Worm (Caenorhabditis elegans) whole organism, late embryonic: ENCODE results near the gene clec-37.

Experiments used
- C08G9.2 ChIP-seq: sonication (generic microtip); optimal IDR thresholded peaks from 2 replicates; lab custom pipeline; 2016; ENCODE audit warnings: mild to moderate bottlenecking, missing genetic modification characterization, moderate library complexity, missing compliant biosample characterization
- C38D4.7 ChIP-seq: fragments of 200-800 bp; sonication (Bioruptor generic); optimal IDR thresholded peaks from 2 replicates; lab custom pipeline; 2018; ENCODE audit warnings: mild to moderate bottlenecking, missing genetic modification characterization, moderate library complexity, missing compliant biosample characterization
- F13H6.1 ChIP-seq: sonication (generic microtip); optimal IDR thresholded peaks from 2 replicates; lab custom pipeline; 2016; ENCODE audit warnings: missing genetic modification characterization, missing compliant biosample characterization
- T23F11.4 ChIP-seq: fragments of 200-800 bp; sonication (Bioruptor generic); optimal IDR thresholded peaks from 2 replicates; lab custom pipeline; 2018; ENCODE audit warnings: mild to moderate bottlenecking, missing genetic modification characterization, missing compliant biosample characterization
- Y22D7AL.16 ChIP-seq: sonication (generic microtip); optimal IDR thresholded peaks from 2 replicates; lab custom pipeline; 2016; ENCODE audit warnings: missing genetic modification characterization, missing compliant biosample characterization
- ama-1 ChIP-seq: fragments of 150-350 bp; optimal IDR thresholded peaks from 2 replicates; lab custom pipeline; 2014
- ceh-18 ChIP-seq: sonication (generic microtip); optimal IDR thresholded peaks from 2 replicates; lab custom pipeline; 2016; ENCODE audit warnings: missing genetic modification characterization, missing compliant biosample characterization
- ceh-19 ChIP-seq: fragments of 200-800 bp; sonication (Bioruptor generic); optimal IDR thresholded peaks from 2 replicates; lab custom pipeline; 2018; ENCODE audit warnings: mild to moderate bottlenecking, missing genetic modification characterization, missing compliant biosample characterization
- ceh-2 ChIP-seq: sonication (generic microtip); optimal IDR thresholded peaks from 2 replicates; lab custom pipeline; 2016; ENCODE audit warnings: missing genotype, missing genetic modification characterization, missing compliant biosample characterization
- ceh-24 ChIP-seq: sonication (generic microtip); optimal IDR thresholded peaks from 2 replicates; lab custom pipeline; 2016; ENCODE audit warnings: mild to moderate bottlenecking, missing genetic modification characterization, missing compliant biosample characterization
- ceh-48 ChIP-seq: sonication (generic microtip); optimal IDR thresholded peaks from 2 replicates; lab custom pipeline; 2016; ENCODE audit warnings: missing genetic modification characterization, inconsistent platforms, missing compliant biosample characterization
- ceh-9 ChIP-seq: sonication (generic microtip); optimal IDR thresholded peaks from 2 replicates; lab custom pipeline; 2016; ENCODE audit warnings: mild to moderate bottlenecking, missing genetic modification characterization, inconsistent platforms, missing compliant biosample characterization
- che-1 ChIP-seq: sonication (generic microtip); optimal IDR thresholded peaks from 2 replicates; lab custom pipeline; 2016; ENCODE audit warnings: mild to moderate bottlenecking, missing genetic modification characterization, missing compliant biosample characterization
- dve-1 ChIP-seq: sonication (generic microtip); optimal IDR thresholded peaks from 2 replicates; lab custom pipeline; 2017; ENCODE audit warnings: antibody characterized with exemption, mild to moderate bottlenecking, missing genetic modification characterization, missing compliant biosample characterization
- elt-2 ChIP-seq: sonication (generic microtip); optimal IDR thresholded peaks from 2 replicates; lab custom pipeline; 2016; ENCODE audit warnings: missing genetic modification reagents, missing genetic modification characterization, missing compliant biosample characterization
- elt-4 ChIP-seq: sonication (generic microtip); optimal IDR thresholded peaks from 2 replicates; lab custom pipeline; 2016; ENCODE audit warnings: missing genetic modification characterization, missing compliant biosample characterization
- fax-1 ChIP-seq: sonication (generic microtip); optimal IDR thresholded peaks from 2 replicates; lab custom pipeline; 2016; ENCODE audit warnings: missing genotype, missing genetic modification characterization, missing compliant biosample characterization
- hlh-6 ChIP-seq: sonication (generic microtip); optimal IDR thresholded peaks from 2 replicates; lab custom pipeline; 2016; ENCODE audit warnings: missing genotype, missing genetic modification characterization, missing compliant biosample characterization
- lim-6 ChIP-seq: sonication (generic microtip); optimal IDR thresholded peaks from 2 replicates; lab custom pipeline; 2016; ENCODE audit warnings: missing genetic modification characterization, missing compliant biosample characterization
- lin-11 ChIP-seq: fragments of 200-800 bp; sonication (Bioruptor generic); optimal IDR thresholded peaks from 2 replicates; lab custom pipeline; 2018; ENCODE audit warnings: mild to moderate bottlenecking, missing genetic modification characterization, missing compliant biosample characterization
- nhr-11 ChIP-seq: fragments of 150-350 bp; optimal IDR thresholded peaks from 2 replicates; lab custom pipeline; 2014; ENCODE audit warnings: missing biosample characterization, missing genetic modification characterization
- nhr-232 ChIP-seq: sonication (generic microtip); optimal IDR thresholded peaks from 2 replicates; lab custom pipeline; 2016; ENCODE audit warnings: missing genetic modification characterization, missing compliant biosample characterization
- pat-9 ChIP-seq: fragments of 200-800 bp; sonication (Bioruptor generic); optimal IDR thresholded peaks from 2 replicates; lab custom pipeline; 2018; ENCODE audit warnings: mild to moderate bottlenecking, missing genetic modification characterization, moderate library complexity, missing compliant biosample characterization
- pax-1 ChIP-seq: fragments of 150-350 bp; optimal IDR thresholded peaks from 2 replicates; lab custom pipeline; 2014; ENCODE audit warnings: missing biosample characterization, missing genetic modification characterization
- pqm-1 ChIP-seq: sonication (generic microtip); optimal IDR thresholded peaks from 2 replicates; lab custom pipeline; 2016; ENCODE audit warnings: missing genetic modification characterization, missing compliant biosample characterization
- rnt-1 ChIP-seq: sonication (generic microtip); optimal IDR thresholded peaks from 2 replicates; lab custom pipeline; 2016; ENCODE audit warnings: missing genetic modification characterization, missing compliant biosample characterization
- sdc-2 ChIP-seq: sonication (generic microtip); optimal IDR thresholded peaks from 2 replicates; lab custom pipeline; 2016; ENCODE audit warnings: missing genotype, missing genetic modification characterization, missing compliant biosample characterization
- sox-2 ChIP-seq: fragments of 200-800 bp; sonication (Bioruptor generic); IDR thresholded peaks from 2 replicates; pipeline ENCODE4 v1.3.6; 2022; ENCODE audit warnings: missing genetic modification reagents, missing genetic modification characterization, missing compliant biosample characterization
- sox-4 ChIP-seq: sonication (generic microtip); optimal IDR thresholded peaks from 2 replicates; lab custom pipeline; 2017; ENCODE audit warnings: mild to moderate bottlenecking, missing genetic modification characterization, inconsistent platforms, missing compliant biosample characterization
- syd-9 ChIP-seq: sonication (generic microtip); optimal IDR thresholded peaks from 2 replicates; lab custom pipeline; 2016; ENCODE audit warnings: mild to moderate bottlenecking, missing genetic modification characterization, moderate library complexity, missing compliant biosample characterization
- tbx-2 ChIP-seq: sonication (generic microtip); optimal IDR thresholded peaks from 2 replicates; lab custom pipeline; 2016; ENCODE audit warnings: missing genetic modification characterization, missing compliant biosample characterization
- tbx-7 ChIP-seq: sonication (generic microtip); optimal IDR thresholded peaks from 2 replicates; lab custom pipeline; 2016; ENCODE audit warnings: missing genotype, missing genetic modification characterization, missing compliant biosample characterization
- ttx-3 ChIP-seq: sonication (generic microtip); optimal IDR thresholded peaks from 2 replicates; lab custom pipeline; 2016; ENCODE audit warnings: missing genetic modification reagents, missing genetic modification characterization, missing compliant biosample characterization
- unc-3 ChIP-seq, 2 experiments: fragments of 200-800 bp in 1 of 2; sonication (Bioruptor generic) in 1 of 2; sonication (generic microtip) in 1 of 2; conservative IDR thresholded peaks in 1 of 2; optimal IDR thresholded peaks in 1 of 2; 2 replicates each; pipeline versions ENCODE4 v1.3.6 to Lab custom; 2016 to 2022; ENCODE audit warnings: missing compliant biosample characterization in 2 of 2, missing genetic modification characterization in 2 of 2, missing genetic modification reagents in 1 of 2
- unc-42 ChIP-seq: sonication (generic microtip); optimal IDR thresholded peaks from 2 replicates; lab custom pipeline; 2016; ENCODE audit warnings: missing genotype, missing genetic modification characterization, missing compliant biosample characterization
- unc-55 ChIP-seq: sonication (generic microtip); optimal IDR thresholded peaks from 2 replicates; lab custom pipeline; 2017; ENCODE audit warnings: missing biosample characterization, missing genetic modification reagents, missing genetic modification characterization
- ztf-16 ChIP-seq: sonication (generic microtip); optimal IDR thresholded peaks from 2 replicates; lab custom pipeline; 2017; ENCODE audit warnings: missing genetic modification characterization, missing compliant biosample characterization

clec-37 gene

ce11 chrV:16852002-16852401 lies at the start of gene clec-37:
TSS of gene clec-37 (minus strand) at chrV:16852102.
- TF ChIP-seq T23F11.4 = no peak
- TF ChIP-seq sox-2 (GFP tag; lab: Robert Waterston, UW) = no peak
- TF ChIP-seq nhr-232 (tag; lab: Kevin White, UChicago) = no peak
- TF ChIP-seq elt-2 (tag; lab: Kevin White, UChicago) = no peak
- no peak for TF ChIP-seq ceh-24 (tag; lab: Kevin White, UChicago)
- TF ChIP-seq sox-4 (tag; lab: Kevin White, UChicago) = no peak

- TF ChIP-seq pat-9 (tag; lab: Kevin White, UChicago) (no peak), sdc-2 (no peak), ceh-48 (tag; lab: Kevin White, UChicago) (no peak), unc-55 (GFP tag; lab: Kevin White, UChicago) (no peak), ceh-9 (no peak), dve-1 (no peak), C08G9.2 (tag; lab: Kevin White, UChicago) (no peak)
These were observed 47.5 kb upstream of the clec-37 start, which contains the start of gene fbxa-45 for ce11 chrV:16899355-16899754. TSS of gene fbxa-45 (minus strand) at chrV:16899455.

DNA sequence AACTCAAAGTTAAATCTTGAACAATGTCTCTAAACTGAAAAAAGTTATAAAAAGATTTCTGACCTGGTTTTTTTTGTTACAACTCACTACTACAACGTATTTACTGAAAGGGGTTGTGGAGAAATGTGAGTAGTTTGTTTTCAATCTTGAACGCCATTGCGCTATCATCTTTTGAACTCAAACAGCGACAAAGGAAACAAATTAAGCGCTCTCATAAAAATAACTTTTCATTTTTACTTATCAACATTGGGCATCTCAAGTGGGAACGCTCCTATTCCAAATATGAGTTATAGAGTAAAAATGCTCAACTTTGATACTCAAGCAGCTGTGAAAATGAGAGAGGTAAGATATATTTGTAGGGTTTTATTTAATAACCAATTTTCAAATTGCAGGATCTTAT lies 41.5 kb upstream of the clec-37 start, which contains the start of gene F09C6.15:
Gene F09C6.15 (plus strand): TSS at position 301 of the 400 bp plus-strand sequence.
- TF ChIP-seq ama-1 (lab: Kevin White, UChicago) (no peak), tbx-2 (tag; lab: Kevin White, UChicago) (no peak), nhr-11 (no peak), T23F11.4 (no peak), ceh-18 (no peak), unc-3 (GFP tag; conservative IDR thresholded peaks at IDR 0.05; lab: Robert Waterston, UW) (no peak), unc-3 (tag; optimal IDR thresholded peaks at IDR 0.05; lab: Kevin White, UChicago) (no peak), tbx-7 (tag; lab: Kevin White, UChicago) (no peak), dve-1 (no peak), elt-2 (tag; lab: Kevin White, UChicago) (no peak), lin-11 (tag; lab: Kevin White, UChicago) (no peak), C38D4.7 (GFP tag; lab: Kevin White, UChicago) (no peak), ztf-16 (tag; lab: Kevin White, UChicago) (no peak), unc-42 (tag; lab: Kevin White, UChicago) (no peak), rnt-1 (no peak), pat-9 (tag; lab: Kevin White, UChicago) (no peak), fax-1 (no peak), syd-9 (tag; lab: Kevin White, UChicago) (no peak), pqm-1 (tag; lab: Kevin White, UChicago) (no peak)

DNA sequence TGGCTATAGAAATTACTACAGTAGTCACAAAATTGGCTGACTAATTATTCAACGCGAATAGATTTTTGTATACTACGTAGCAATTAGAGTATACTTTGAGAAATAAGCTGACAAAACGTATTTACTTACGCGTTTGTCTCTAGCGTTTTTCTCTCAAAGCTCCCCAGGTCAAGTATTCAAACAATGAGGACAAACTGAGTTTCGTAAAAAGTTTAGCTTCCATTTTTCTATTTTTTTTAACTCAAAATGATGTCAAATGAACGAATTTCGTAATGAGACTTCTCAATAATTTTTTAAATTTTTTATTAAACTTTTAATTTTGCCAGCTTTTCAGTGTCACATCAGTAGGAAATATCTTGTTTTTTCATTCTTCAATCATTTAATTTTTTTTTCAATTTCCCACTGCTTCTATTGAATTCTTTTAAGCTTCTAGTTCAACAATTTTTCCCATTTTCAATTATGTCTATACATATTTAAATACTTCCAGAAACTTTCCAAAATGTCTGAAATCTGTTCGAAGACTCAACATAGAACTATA lies 37.0 kb upstream of the clec-37 start, which contains the start of the genes ifas-2 and fbxa-44:
Gene ifas-2 (minus strand): TSS at position 101 of the 538 bp plus-strand sequence.
Gene fbxa-44 (plus strand): TSS at position 488 of the 538 bp plus-strand sequence.
- TF ChIP-seq hlh-6 (no peak), tbx-2 (tag; lab: Kevin White, UChicago) (no peak), sdc-2 (no peak), ceh-2 (tag; lab: Kevin White, UChicago) (no peak), ceh-19 (no peak), lim-6 (no peak), fax-1 (no peak), che-1 (tag; lab: Kevin White, UChicago) (no peak), ttx-3 (no peak), elt-4 (tag; lab: Kevin White, UChicago) (no peak), Y22D7AL.16 (tag; lab: Kevin White, UChicago) (no peak), nhr-232 (tag; lab: Kevin White, UChicago) (no peak), unc-42 (tag; lab: Kevin White, UChicago) (no peak), ceh-24 (tag; lab: Kevin White, UChicago) (no peak), F13H6.1 (tag; lab: Kevin White, UChicago) (no peak), T23F11.4 (no peak), pax-1 (tag; lab: Kevin White, UChicago) (no peak)
